Worm (Caenorhabditis elegans) whole organism, L3 larva: ENCODE results near the gene ZK1240.6.

ENCODE experiments used
- R02D3.7 ChIP-seq: fragments of 150-350 bp; optimal IDR thresholded peaks from 2 replicates; lab custom pipeline; 2014; ENCODE audit warnings: missing biosample characterization, missing genetic modification characterization
- ZK546.5 ChIP-seq: sonication (generic microtip); optimal IDR thresholded peaks from 2 replicates; lab custom pipeline; 2017; ENCODE audit warnings: missing biosample characterization, missing genetic modification characterization
- aly-2 ChIP-seq: fragments of 150-350 bp; optimal IDR thresholded peaks from 2 replicates; lab custom pipeline; 2014; ENCODE audit warnings: missing biosample characterization, missing genetic modification characterization
- ama-1 ChIP-seq: fragments of 150-350 bp; optimal IDR thresholded peaks from 2 replicates; lab custom pipeline; 2018
- ceh-16 ChIP-seq: sonication (generic microtip); optimal IDR thresholded peaks from 2 replicates; lab custom pipeline; 2017; ENCODE audit warnings: missing biosample characterization, missing genetic modification characterization
- ceh-82 ChIP-seq: fragments of 150-350 bp; optimal IDR thresholded peaks from 2 replicates; lab custom pipeline; 2014; ENCODE audit warnings: missing biosample characterization, missing genetic modification characterization
- ceh-9 ChIP-seq: sonication (generic microtip); optimal IDR thresholded peaks from 2 replicates; lab custom pipeline; 2018; ENCODE audit warnings: missing biosample characterization, missing genetic modification characterization
- daf-12 ChIP-seq: fragments of 150-350 bp; optimal IDR thresholded peaks from 2 replicates; lab custom pipeline; 2014; ENCODE audit warnings: missing biosample characterization, missing genetic modification reagents, missing genetic modification characterization
- egl-27 ChIP-seq: sonication (generic microtip); optimal IDR thresholded peaks from 4 replicates; lab custom pipeline; 2017; ENCODE audit warnings: missing biosample characterization, missing genetic modification reagents, missing genetic modification characterization
- egl-5 ChIP-seq: fragments of 150-350 bp; optimal IDR thresholded peaks from 2 replicates; lab custom pipeline; 2017; ENCODE audit warnings: missing biosample characterization, missing genetic modification reagents, missing genetic modification characterization, inconsistent platforms
- elt-1 ChIP-seq: fragments of 150-350 bp; optimal IDR thresholded peaks from 2 replicates; lab custom pipeline; 2014; ENCODE audit warnings: missing biosample characterization, missing genetic modification characterization
- elt-2 ChIP-seq: sonication (generic microtip); optimal IDR thresholded peaks from 2 replicates; lab custom pipeline; 2016; ENCODE audit warnings: missing genetic modification reagents, mild to moderate bottlenecking, missing genetic modification characterization, missing compliant biosample characterization
- elt-3 ChIP-seq, 3 experiments: fragments of 150-350 bp in 1 of 3; sonication (generic microtip) in 2 of 3; optimal IDR thresholded peaks; 2 replicates in 2 of 3; 4 replicates in 1 of 3; lab custom pipeline; 2014 to 2017; ENCODE audit warnings: missing biosample characterization in 3 of 3, missing genetic modification characterization in 3 of 3
- eor-1 ChIP-seq, 2 experiments: fragments of 150-350 bp; optimal IDR thresholded peaks; 2 replicates each; lab custom pipeline; 2014 to 2018; ENCODE audit warnings: missing biosample characterization in 2 of 2, missing genetic modification characterization in 2 of 2
- fkh-10 ChIP-seq: sonication (generic microtip); optimal IDR thresholded peaks from 2 replicates; lab custom pipeline; 2017; ENCODE audit warnings: missing biosample characterization, missing genetic modification reagents, missing genetic modification characterization
- fkh-2 ChIP-seq: fragments of 150-350 bp; optimal IDR thresholded peaks from 2 replicates; lab custom pipeline; 2014; ENCODE audit warnings: missing biosample characterization, missing genetic modification reagents, missing genetic modification characterization
- fos-1 ChIP-seq: fragments of 150-350 bp; optimal IDR thresholded peaks from 2 replicates; lab custom pipeline; 2014; ENCODE audit warnings: missing biosample characterization, missing genetic modification characterization
- hmg-11 ChIP-seq: sonication (generic microtip); optimal IDR thresholded peaks from 2 replicates; lab custom pipeline; 2016; ENCODE audit warnings: missing genetic modification characterization, missing compliant biosample characterization
- jun-1 ChIP-seq: fragments of 150-350 bp; optimal IDR thresholded peaks from 2 replicates; lab custom pipeline; 2014; ENCODE audit warnings: missing biosample characterization, missing genetic modification reagents, missing genetic modification characterization
- lin-15B ChIP-seq: fragments of 150-350 bp; optimal IDR thresholded peaks from 2 replicates; lab custom pipeline; 2014; ENCODE audit warnings: missing biosample characterization, missing genetic modification characterization
- lin-39 ChIP-seq: fragments of 150-350 bp; optimal IDR thresholded peaks from 2 replicates; lab custom pipeline; 2018; ENCODE audit warnings: missing biosample characterization, missing genetic modification reagents, missing genetic modification characterization
- nfya-1 ChIP-seq: sonication (generic microtip); optimal IDR thresholded peaks from 2 replicates; lab custom pipeline; 2017; ENCODE audit warnings: missing genetic modification characterization, mild to moderate bottlenecking, missing compliant biosample characterization, antibody characterized with exemption, moderate library complexity; ENCODE audit not compliant: insufficient read depth
- nhr-11 ChIP-seq: fragments of 150-350 bp; optimal IDR thresholded peaks from 2 replicates; lab custom pipeline; 2014; ENCODE audit warnings: missing biosample characterization, missing genetic modification characterization
- nhr-12 ChIP-seq: fragments of 150-350 bp; optimal IDR thresholded peaks from 2 replicates; lab custom pipeline; 2014; ENCODE audit warnings: missing biosample characterization, missing genetic modification characterization
- nhr-23 ChIP-seq: fragments of 150-350 bp; optimal IDR thresholded peaks from 2 replicates; lab custom pipeline; 2014; ENCODE audit warnings: missing biosample characterization, missing genetic modification reagents, missing genetic modification characterization
- nhr-237 ChIP-seq: fragments of 150-350 bp; optimal IDR thresholded peaks from 2 replicates; lab custom pipeline; 2014; ENCODE audit warnings: missing biosample characterization, missing genetic modification characterization
- nhr-43 ChIP-seq: sonication (generic microtip); optimal IDR thresholded peaks from 2 replicates; lab custom pipeline; 2016; ENCODE audit warnings: mild to moderate bottlenecking, missing genetic modification characterization, missing compliant biosample characterization; ENCODE audit not compliant: poor library complexity, severe bottlenecking
- nhr-67 ChIP-seq: fragments of 150-350 bp; optimal IDR thresholded peaks from 2 replicates; lab custom pipeline; 2014; ENCODE audit warnings: missing biosample characterization, missing genetic modification characterization
- nhr-76 ChIP-seq: fragments of 150-350 bp; sonication (generic microtip); optimal IDR thresholded peaks from 5 replicates; lab custom pipeline; 2014; ENCODE audit warnings: missing biosample characterization, missing genetic modification characterization
- nhr-77 ChIP-seq: fragments of 150-350 bp; optimal IDR thresholded peaks from 2 replicates; lab custom pipeline; 2014; ENCODE audit warnings: missing biosample characterization, missing genetic modification characterization
- pqm-1 ChIP-seq: fragments of 150-350 bp; optimal IDR thresholded peaks from 2 replicates; lab custom pipeline; 2017; ENCODE audit warnings: missing biosample characterization, missing genetic modification characterization, inconsistent platforms
- sea-2 ChIP-seq: fragments of 150-350 bp; sonication (generic microtip); optimal IDR thresholded peaks from 4 replicates; lab custom pipeline; 2014; ENCODE audit warnings: missing biosample characterization, missing genetic modification reagents, missing genetic modification characterization
- snpc-4 ChIP-seq: fragments of 150-350 bp; optimal IDR thresholded peaks from 2 replicates; lab custom pipeline; 2014; ENCODE audit warnings: missing biosample characterization, missing genetic modification characterization
- tbx-2 ChIP-seq: sonication (generic microtip); optimal IDR thresholded peaks from 2 replicates; lab custom pipeline; 2016; ENCODE audit warnings: mild to moderate bottlenecking, missing genetic modification characterization, missing compliant biosample characterization
- unc-62 ChIP-seq: fragments of 150-350 bp; sonication (generic microtip); optimal IDR thresholded peaks from 4 replicates; lab custom pipeline; 2014; ENCODE audit warnings: missing biosample characterization, missing genetic modification reagents, missing genetic modification characterization
- ztf-11 ChIP-seq: fragments of 150-350 bp; optimal IDR thresholded peaks from 2 replicates; lab custom pipeline; 2014; ENCODE audit warnings: missing biosample characterization, missing genetic modification characterization
- ztf-4 ChIP-seq: fragments of 150-350 bp; optimal IDR thresholded peaks from 2 replicates; lab custom pipeline; 2014; ENCODE audit warnings: missing biosample characterization, missing genetic modification characterization

ZK1240.6 gene

ce11 chrII:2342004-2342479 lies 19.3 kb upstream of the ZK1240.6 start, which contains the start of gene F43C11.6 (continued):
- no peak for TF ChIP-seq ceh-16 (tag; lab: Kevin White, UChicago)
- peak; percentile 21 for TF ChIP-seq elt-2 (tag; lab: Kevin White, UChicago)
- no peak for TF ChIP-seq sea-2 (GFP tag; lab: Kevin White, UChicago)
- TF ChIP-seq hmg-11 (tag; lab: Kevin White, UChicago): no peak
- TF ChIP-seq pqm-1 (tag; lab: Kevin White, UChicago): no peak
- no peak for TF ChIP-seq aly-2
- TF ChIP-seq ZK546.5: no peak
- TF ChIP-seq unc-62 (GFP tag; lab: Kevin White, UChicago): no peak
- no peak for TF ChIP-seq nhr-77 (tag; lab: Kevin White, UChicago)
- TF ChIP-seq egl-5 (tag; lab: Kevin White, UChicago): peak; percentile 21
- TF ChIP-seq fkh-10: no peak
- no peak for TF ChIP-seq ceh-9 (tag; lab: Kevin White, UChicago)
- TF ChIP-seq eor-1 (tag; optimal IDR thresholded peaks at IDR 0.05; lab: Kevin White, UChicago): no peak
- TF ChIP-seq tbx-2: no peak
- no peak for TF ChIP-seq nhr-76 (tag; lab: Kevin White, UChicago)
- no peak for TF ChIP-seq jun-1 (tag; lab: Kevin White, UChicago)
- TF ChIP-seq snpc-4 (tag; lab: Kevin White, UChicago): no peak
- peak; percentile 37 for TF ChIP-seq lin-39 (tag; lab: Kevin White, UChicago)
- peak; percentile 87 for TF ChIP-seq R02D3.7 (tag; lab: Kevin White, UChicago)

ce11 chrII:2341515-2341914 lies 18.8 kb upstream of the ZK1240.6 start, which contains the start of gene enri-1:
Gene enri-1, minus strand, starts transcription at chrII:2341615.
- TF ChIP-seq ceh-16 (tag; lab: Kevin White, UChicago): no peak
- TF ChIP-seq egl-27 (tag; lab: Kevin White, UChicago): no peak
- TF ChIP-seq ztf-4: no peak
- no peak for TF ChIP-seq daf-12 (tag; lab: Kevin White, UChicago)
- no peak for TF ChIP-seq unc-62 (GFP tag; lab: Kevin White, UChicago)
- TF ChIP-seq fos-1 (tag; lab: Kevin White, UChicago): no peak
- no peak for TF ChIP-seq nhr-77 (tag; lab: Kevin White, UChicago)
- no peak for TF ChIP-seq nhr-237
- TF ChIP-seq nfya-1 (tag; lab: Kevin White, UChicago): no peak
- TF ChIP-seq aly-2: no peak
- TF ChIP-seq lin-15B (tag; lab: Kevin White, UChicago): no peak
- TF ChIP-seq elt-1 (tag; lab: Kevin White, UChicago): no peak
- no peak for TF ChIP-seq fkh-2 (tag; lab: Kevin White, UChicago)
- no peak for TF ChIP-seq snpc-4 (tag; lab: Kevin White, UChicago)
- TF ChIP-seq, all 47 proteins: peak for 0

ce11 chrII:2340974-2341373 lies 18.3 kb upstream of the ZK1240.6 start:
- TF ChIP-seq fos-1 (tag; lab: Kevin White, UChicago) (no peak), elt-1 (tag; lab: Kevin White, UChicago) (no peak), fkh-10 (no peak), ceh-16 (tag; lab: Kevin White, UChicago) (peak; percentile 16), nhr-43 (tag; lab: Kevin White, UChicago) (no peak), nfya-1 (tag; lab: Kevin White, UChicago) (peak; percentile 14), nhr-67 (no peak), ztf-11 (tag; lab: Kevin White, UChicago) (no peak), ceh-82 (tag; lab: Kevin White, UChicago) (no peak), nhr-12 (tag; lab: Kevin White, UChicago) (no peak), ama-1 (no peak), lin-15B (tag; lab: Kevin White, UChicago) (no peak), egl-27 (tag; lab: Kevin White, UChicago) (no peak), ceh-9 (tag; lab: Kevin White, UChicago) (no peak), elt-2 (tag; lab: Kevin White, UChicago) (peak; percentile 5), elt-3 (tag; optimal IDR thresholded peaks at IDR 0.05; lab: Kevin White, UChicago) (no peak), nhr-11 (tag; lab: Kevin White, UChicago) (no peak), sea-2 (GFP tag; lab: Kevin White, UChicago) (no peak), nhr-76 (tag; lab: Kevin White, UChicago) (no peak), nhr-77 (tag; lab: Kevin White, UChicago) (no peak), nhr-23 (tag; lab: Kevin White, UChicago) (no peak), R02D3.7 (tag; lab: Kevin White, UChicago) (no peak), eor-1 (tag; optimal IDR thresholded peaks at IDR 0.05; lab: Kevin White, UChicago) (no peak), hmg-11 (tag; lab: Kevin White, UChicago) (peak; percentile 42), egl-5 (tag; lab: Kevin White, UChicago) (no peak), aly-2 (no peak)
